Fruit fly (Drosophila melanogaster) whole organism, embryonic: ENCODE results near the gene isoQC.

ENCODE experiments used
- Atf3 ChIP-seq: fragments of 200-800 bp; sonication (Bioruptor generic); optimal IDR thresholded peaks from 3 replicates; lab custom pipeline; 2016; ENCODE audit warnings: missing biosample characterization, missing genetic modification characterization
- CG10462 ChIP-seq: fragments of 200-800 bp; sonication (Bioruptor generic); optimal IDR thresholded peaks from 2 replicates; lab custom pipeline; 2016; ENCODE audit warnings: missing biosample characterization, missing genetic modification characterization
- CG10543 ChIP-seq: fragments of 200-800 bp; sonication (Bioruptor generic); optimal IDR thresholded peaks from 3 replicates; lab custom pipeline; 2017; ENCODE audit warnings: missing biosample characterization, mild to moderate bottlenecking, missing genetic modification characterization, moderate library complexity
- CG10654 ChIP-seq: fragments of 200-800 bp; sonication (Bioruptor generic); optimal IDR thresholded peaks from 2 replicates; lab custom pipeline; 2016; ENCODE audit warnings: missing biosample characterization, missing genetic modification characterization
- CG10979 ChIP-seq: fragments of 200-800 bp; sonication (Bioruptor generic); optimal IDR thresholded peaks from 2 replicates; lab custom pipeline; 2018; ENCODE audit warnings: missing biosample characterization, mild to moderate bottlenecking, missing genetic modification characterization, moderate library complexity
- CG11504 ChIP-seq: fragments of 200-800 bp; sonication (Bioruptor generic); optimal IDR thresholded peaks from 3 replicates; lab custom pipeline; 2019; ENCODE audit warnings: missing biosample characterization, mild to moderate bottlenecking, missing genetic modification characterization, moderate library complexity
- CG12659 ChIP-seq: fragments of 200-800 bp; sonication (Bioruptor generic); optimal IDR thresholded peaks from 3 replicates; lab custom pipeline; 2017; ENCODE audit warnings: mild to moderate bottlenecking, missing biosample characterization, missing genetic modification reagents, missing genetic modification characterization
- CG12942 ChIP-seq: fragments of 200-800 bp; sonication (Bioruptor generic); optimal IDR thresholded peaks from 3 replicates; lab custom pipeline; 2016; ENCODE audit warnings: missing biosample characterization, missing genetic modification characterization
- CG13287 ChIP-seq: fragments of 200-800 bp; sonication (Bioruptor generic); IDR thresholded peaks from 2 replicates; pipeline ENCODE4 v1.3.6; 2022; ENCODE audit warnings: missing biosample characterization, missing genetic modification characterization; ENCODE audit not compliant: partially characterized antibody
- CG14710 ChIP-seq: fragments of 200-800 bp; sonication (Bioruptor generic); optimal IDR thresholded peaks from 3 replicates; lab custom pipeline; 2019; ENCODE audit warnings: missing biosample characterization, mild to moderate bottlenecking, missing genetic modification characterization, moderate library complexity
- CG17361 ChIP-seq: fragments of 200-800 bp; sonication (Bioruptor generic); IDR thresholded peaks from 3 replicates; pipeline ENCODE4 v1.3.6; 2022; ENCODE audit warnings: missing biosample characterization, missing genetic modification characterization
- CG17829 ChIP-seq: fragments of 200-800 bp; optimal IDR thresholded peaks from 2 replicates; lab custom pipeline; 2019; ENCODE audit warnings: missing biosample characterization, mild to moderate bottlenecking, missing genetic modification characterization, moderate library complexity
- CG2116 ChIP-seq: fragments of 200-800 bp; sonication (Bioruptor generic); optimal IDR thresholded peaks from 3 replicates; lab custom pipeline; 2018; ENCODE audit warnings: missing biosample characterization, mild to moderate bottlenecking, missing genetic modification characterization
- CG2120 ChIP-seq: fragments of 200-800 bp; sonication (Bioruptor generic); optimal IDR thresholded peaks from 3 replicates; lab custom pipeline; 2016; ENCODE audit warnings: missing biosample characterization, missing genetic modification characterization
- CG30403 ChIP-seq: fragments of 200-800 bp; sonication (Bioruptor generic); optimal IDR thresholded peaks from 3 replicates; lab custom pipeline; 2016; ENCODE audit warnings: missing biosample characterization, missing genetic modification characterization
- CG31441 ChIP-seq: fragments of 200-800 bp; sonication (Bioruptor generic); IDR thresholded peaks from 2 replicates; pipeline ENCODE4 v1.3.6; 2022; ENCODE audit warnings: missing biosample characterization, missing genetic modification characterization
- CG6854 ChIP-seq: fragments of 200-800 bp; sonication (Bioruptor generic); optimal IDR thresholded peaks from 3 replicates; lab custom pipeline; 2017; ENCODE audit warnings: missing biosample characterization, mild to moderate bottlenecking, missing genetic modification characterization
- CG7271 ChIP-seq: fragments of 200-800 bp; sonication (Bioruptor generic); optimal IDR thresholded peaks from 2 replicates; lab custom pipeline; 2018; ENCODE audit warnings: missing biosample characterization, mild to moderate bottlenecking, missing genetic modification characterization, moderate library complexity
- CrebB ChIP-seq: fragments of 200-800 bp; sonication (Bioruptor generic); optimal IDR thresholded peaks from 3 replicates; lab custom pipeline; 2018; ENCODE audit warnings: missing biosample characterization, mild to moderate bottlenecking, missing genetic modification characterization
- Dp ChIP-seq: fragments of 200-800 bp; sonication (Bioruptor generic); optimal IDR thresholded peaks from 2 replicates; lab custom pipeline; 2018; ENCODE audit warnings: missing biosample characterization, mild to moderate bottlenecking, missing genetic modification characterization, moderate library complexity
- E2f2 ChIP-seq: fragments of 200-800 bp; sonication (Bioruptor generic); IDR thresholded peaks from 2 replicates; pipeline ENCODE4 v1.3.6; 2022; ENCODE audit warnings: missing biosample characterization, missing genetic modification characterization
- Fer1 ChIP-seq: fragments of 200-800 bp; sonication (Bioruptor generic); optimal IDR thresholded peaks from 2 replicates; lab custom pipeline; 2017; ENCODE audit warnings: missing biosample characterization, mild to moderate bottlenecking, missing genetic modification characterization
- H15 ChIP-seq: fragments of 200-800 bp; sonication (Bioruptor generic); IDR thresholded peaks from 3 replicates; pipeline ENCODE4 v1.3.6; 2022; ENCODE audit warnings: missing biosample characterization, missing genetic modification characterization
- HmgZ ChIP-seq: fragments of 200-800 bp; sonication (Bioruptor generic); optimal IDR thresholded peaks from 2 replicates; lab custom pipeline; 2018; ENCODE audit warnings: missing biosample characterization, mild to moderate bottlenecking, missing genetic modification characterization
- Lhr ChIP-seq: fragments of 200-800 bp; sonication (Bioruptor generic); optimal IDR thresholded peaks from 3 replicates; lab custom pipeline; 2017; ENCODE audit warnings: mild to moderate bottlenecking, missing biosample characterization, missing genetic modification reagents, missing genetic modification characterization
- MBD-R2 ChIP-seq: fragments of 200-800 bp; sonication (Bioruptor generic); IDR thresholded peaks from 2 replicates; pipeline ENCODE4 v1.3.6; 2022; ENCODE audit warnings: missing biosample characterization, missing genetic modification characterization
- Myb ChIP-seq: fragments of 200-800 bp; sonication (Bioruptor generic); optimal IDR thresholded peaks from 2 replicates; lab custom pipeline; 2016; ENCODE audit warnings: missing biosample characterization, missing genetic modification characterization
- Nf-YC ChIP-seq: fragments of 200-800 bp; optimal IDR thresholded peaks from 3 replicates; lab custom pipeline; 2019; ENCODE audit warnings: missing biosample characterization, mild to moderate bottlenecking, missing genetic modification characterization, moderate library complexity
- Optix ChIP-seq: fragments of 200-800 bp; sonication (Bioruptor generic); IDR thresholded peaks from 3 replicates; pipeline ENCODE4 v1.3.6; 2022; ENCODE audit warnings: missing biosample characterization, missing genetic modification characterization
- PHDP ChIP-seq: fragments of 200-800 bp; sonication (Bioruptor generic); optimal IDR thresholded peaks from 3 replicates; lab custom pipeline; 2018; ENCODE audit warnings: missing biosample characterization, mild to moderate bottlenecking, missing genetic modification characterization, moderate library complexity
- Rfx ChIP-seq: fragments of 200-800 bp; sonication (Bioruptor generic); IDR thresholded peaks from 2 replicates; pipeline ENCODE4 v1.3.6; 2022; ENCODE audit warnings: missing biosample characterization, missing genetic modification characterization
- al ChIP-seq: fragments of 200-800 bp; sonication (Bioruptor generic); IDR thresholded peaks from 2 replicates; pipeline ENCODE4 v1.3.6; 2022; ENCODE audit warnings: missing biosample characterization, missing genetic modification characterization
- cad ChIP-seq: fragments of >200 bp; optimal IDR thresholded peaks from 2 replicates; lab custom pipeline; 2017; ENCODE audit warnings: missing biosample characterization, missing genetic modification characterization
- caup ChIP-seq: fragments of 200-800 bp; sonication (Bioruptor generic); optimal IDR thresholded peaks from 3 replicates; lab custom pipeline; 2017; ENCODE audit warnings: missing biosample characterization, mild to moderate bottlenecking, missing genetic modification characterization, moderate library complexity; ENCODE audit not compliant: severe bottlenecking
- dm ChIP-seq: fragments of 200-800 bp; sonication (Bioruptor generic); optimal IDR thresholded peaks from 3 replicates; lab custom pipeline; 2016; ENCODE audit warnings: missing biosample characterization, missing genetic modification characterization
- dpn ChIP-seq, 2 experiments: fragments of 200-800 bp; sonication (Bioruptor generic); optimal IDR thresholded peaks; 3 replicates each; lab custom pipeline; 2016; ENCODE audit warnings: missing biosample characterization in 2 of 2, missing genetic modification characterization in 2 of 2
- ems ChIP-seq: fragments of 200-800 bp; sonication (Bioruptor generic); optimal IDR thresholded peaks from 3 replicates; lab custom pipeline; 2016; ENCODE audit warnings: missing biosample characterization, missing genetic modification characterization
- gfzf ChIP-seq: fragments of 200-800 bp; sonication (Bioruptor generic); optimal IDR thresholded peaks from 2 replicates; lab custom pipeline; 2016; ENCODE audit warnings: missing biosample characterization, mild to moderate bottlenecking, missing genetic modification characterization, moderate library complexity
- grau ChIP-seq: fragments of 200-800 bp; optimal IDR thresholded peaks from 3 replicates; lab custom pipeline; 2019; ENCODE audit warnings: missing biosample characterization, mild to moderate bottlenecking, missing genetic modification characterization, moderate library complexity
- gsb-n ChIP-seq: fragments of 200-800 bp; sonication (Bioruptor generic); optimal IDR thresholded peaks from 3 replicates; lab custom pipeline; 2018; ENCODE audit warnings: missing biosample characterization, mild to moderate bottlenecking, missing genetic modification characterization
- kah ChIP-seq: fragments of 200-800 bp; sonication (Bioruptor generic); optimal IDR thresholded peaks from 2 replicates; lab custom pipeline; 2018; ENCODE audit warnings: missing biosample characterization, mild to moderate bottlenecking, missing genetic modification characterization
- lola ChIP-seq, 3 experiments: fragments of >200 bp in 2 of 3; fragments of 200-800 bp in 1 of 3; sonication (Bioruptor generic) in 1 of 3; optimal IDR thresholded peaks; 2 replicates each; lab custom pipeline; 2017 to 2019; ENCODE audit warnings: missing biosample characterization in 3 of 3, missing genetic modification characterization in 3 of 3, mild to moderate bottlenecking in 1 of 3, moderate library complexity in 1 of 3
- phol ChIP-seq: fragments of 200-800 bp; sonication (Bioruptor generic); optimal IDR thresholded peaks from 3 replicates; lab custom pipeline; 2018; ENCODE audit warnings: missing biosample characterization, mild to moderate bottlenecking, missing genetic modification characterization, moderate library complexity
- prd ChIP-seq, 3 experiments: fragments of >200 bp in 2 of 3; fragments of 200-800 bp in 1 of 3; sonication (Bioruptor generic) in 1 of 3; optimal IDR thresholded peaks in 2 of 3; IDR thresholded peaks in 1 of 3; 2 replicates in 2 of 3; 3 replicates in 1 of 3; pipeline versions ENCODE4 v1.3.6 to Lab custom; 2017 to 2022; ENCODE audit warnings: missing biosample characterization in 1 of 3, missing genetic modification characterization in 1 of 3
- row ChIP-seq: fragments of 200-800 bp; sonication (Bioruptor generic); IDR thresholded peaks from 3 replicates; pipeline ENCODE4 v1.3.6; 2022; ENCODE audit warnings: missing biosample characterization, missing genetic modification characterization
- sd ChIP-seq: fragments of 200-800 bp; sonication (Bioruptor generic); optimal IDR thresholded peaks from 3 replicates; lab custom pipeline; 2018; ENCODE audit warnings: missing biosample characterization, mild to moderate bottlenecking, missing genetic modification characterization, moderate library complexity
- sens ChIP-seq: fragments of 200-800 bp; sonication (Bioruptor generic); peaks from one replicate; lab custom pipeline; 2016; ENCODE audit warnings: missing biosample characterization, missing genetic modification characterization
- slbo ChIP-seq: fragments of 200-800 bp; sonication (Bioruptor generic); IDR thresholded peaks from 2 replicates; pipeline ENCODE4 v1.3.6; 2022; ENCODE audit warnings: missing biosample characterization, missing genetic modification characterization
- twi ChIP-seq: fragments of 200-800 bp; optimal IDR thresholded peaks from 2 replicates; lab custom pipeline; 2019; ENCODE audit warnings: missing biosample characterization, mild to moderate bottlenecking, missing genetic modification characterization, moderate library complexity

The isoQC gene

DNA sequence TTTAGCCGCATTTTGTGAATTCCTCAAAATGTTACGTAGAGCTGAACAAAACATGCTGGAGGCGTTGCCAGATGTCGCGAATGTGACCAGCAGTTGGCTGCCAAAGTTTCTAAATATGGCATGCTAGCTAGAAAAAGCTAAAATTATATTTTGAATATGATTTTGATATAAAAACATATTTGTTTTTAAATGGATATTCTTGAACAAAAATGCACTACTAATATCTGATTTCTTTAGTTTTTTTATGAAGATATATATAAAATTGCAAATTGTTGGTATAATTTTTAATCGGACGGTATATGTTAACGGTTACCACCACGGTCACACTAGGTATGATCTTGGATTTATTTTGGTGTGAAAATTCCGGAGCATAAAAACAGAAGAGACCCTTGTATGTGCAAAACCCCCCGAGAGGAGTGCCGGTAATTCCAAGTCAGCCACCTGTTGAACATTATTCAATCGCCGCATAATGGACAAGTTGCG lies 46.5 kb downstream of the isoQC start, which contains the start of the genes mTerf3 and CG5104 (continued):
- TF ChIP-seq prd (optimal IDR thresholded peaks at IDR 0.05; lab: Kevin White, UChicago) (no peak), prd (GFP tag; IDR thresholded peaks at IDR 0.05; lab: Robert Waterston, UW) (peak; percentile 33; the same call in 1 of the 3 replicates), Optix (GFP tag; lab: Robert Waterston, UW) (no peak), CG10543 (peak; percentile 35), MBD-R2 (GFP tag; lab: Robert Waterston, UW) (peak; percentile 53; the same call in 1 of the 2 replicates), lola (GFP tag; optimal IDR thresholded peaks at IDR 0.05; lab: Kevin White, UChicago) (peak in 1 of 3 experiments; percentile 34), phol (tag; lab: Kevin White, UChicago) (peak; percentile 63), CG13287 (GFP tag; lab: Robert Waterston, UW) (peak; percentile 30; the same call in 1 of the 2 replicates), CG2120 (peak; percentile 61), sens (peak; percentile 46), HmgZ (tag; lab: Kevin White, UChicago) (peak; percentile 47), H15 (GFP tag; lab: Robert Waterston, UW) (no peak), CG11504 (tag; lab: Kevin White, UChicago) (peak; percentile 61), gsb-n (tag; lab: Kevin White, UChicago) (peak; percentile 3), CrebB (tag; lab: Kevin White, UChicago) (no peak), CG10979 (tag; lab: Kevin White, UChicago) (peak; percentile 2), cad (GFP tag; lab: Kevin White, UChicago) (no peak), kah (peak; percentile 77), CG10462 (GFP tag; lab: Kevin White, UChicago) (no peak), Atf3 (no peak), CG12942 (peak; percentile 18), CG30403 (GFP tag; lab: Kevin White, UChicago) (peak; percentile 49), row (GFP tag; lab: Robert Waterston, UW) (peak; percentile 78), al (GFP tag; lab: Robert Waterston, UW) (no peak), CG7271 (tag; lab: Kevin White, UChicago) (no peak), CG6854 (GFP tag; lab: Kevin White, UChicago) (no peak), Fer1 (GFP tag; lab: Kevin White, UChicago) (peak; percentile 17), E2f2 (GFP tag; lab: Robert Waterston, UW) (peak; percentile 24), slbo (0 out of 2 replicates have a peak, but pooled peaks have one; percentile 32), Rfx (0 out of 2 replicates have a peak, but pooled peaks have one; percentile 8), Nf-YC (peak; percentile 46), gfzf (peak; percentile 62), CG17361 (peak; percentile 40; the same call in 1 of the 3 replicates), Myb (GFP tag; lab: Kevin White, UChicago) (peak; percentile 56), CG10654 (peak; percentile 7), Lhr (GFP tag; lab: Kevin White, UChicago) (peak; percentile 57), Dp (GFP tag; lab: Kevin White, UChicago) (peak; percentile 34), CG2116 (GFP tag; lab: Kevin White, UChicago) (peak; percentile 42), dm (peak; percentile 31), CG31441 (peak; percentile 42), CG17829 (tag; lab: Kevin White, UChicago) (peak; percentile 55), grau (tag; lab: Kevin White, UChicago) (peak; percentile 41), sd (tag; lab: Kevin White, UChicago) (peak; percentile 86), ems (no peak), CG14710 (peak; percentile 65), PHDP (peak; percentile 0), twi (tag; lab: Kevin White, UChicago) (no peak), CG12659 (GFP tag; lab: Kevin White, UChicago) (peak; percentile 66), dpn (GFP tag; optimal IDR thresholded peaks at IDR 0.05; lab: Kevin White, UChicago) (peak in 1 of 2 experiments; percentile 30), caup (GFP tag; lab: Kevin White, UChicago) (no peak)
